Worm (Caenorhabditis elegans) whole organism, L4 larva: ENCODE data around the gene ram-5.

Experiments
- ces-1 ChIP-seq: fragments of 150-350 bp; sonication (generic microtip); optimal IDR thresholded peaks from 4 replicates; lab custom pipeline; 2014; ENCODE audit warnings: missing biosample characterization, missing genetic modification reagents, missing genetic modification characterization
- fkh-10 ChIP-seq: fragments of 150-350 bp; optimal IDR thresholded peaks from 2 replicates; lab custom pipeline; 2014; ENCODE audit warnings: missing biosample characterization, missing genetic modification reagents, missing genetic modification characterization
- fos-1 ChIP-seq: fragments of 150-350 bp; optimal IDR thresholded peaks from 2 replicates; lab custom pipeline; 2014; ENCODE audit warnings: missing biosample characterization, missing genetic modification characterization
- lin-13 ChIP-seq: fragments of 150-350 bp; optimal IDR thresholded peaks from 2 replicates; lab custom pipeline; 2014; ENCODE audit warnings: missing biosample characterization, missing genetic modification reagents, missing genetic modification characterization
- mdl-1 ChIP-seq, 2 experiments: fragments of 150-350 bp in 1 of 2; sonication (generic microtip) in 1 of 2; optimal IDR thresholded peaks; 2 replicates each; lab custom pipeline; 2014 to 2017; ENCODE audit warnings: missing biosample characterization in 2 of 2, missing genetic modification characterization in 2 of 2
- nhr-111 ChIP-seq: fragments of 200-800 bp; sonication (Bioruptor generic); optimal IDR thresholded peaks from 2 replicates; lab custom pipeline; 2018; ENCODE audit warnings: mild to moderate bottlenecking, missing genetic modification characterization, missing compliant biosample characterization
- pqm-1 ChIP-seq: sonication (generic microtip); optimal IDR thresholded peaks from 2 replicates; lab custom pipeline; 2017; ENCODE audit warnings: missing biosample characterization, missing genetic modification characterization
- spr-3 ChIP-seq: fragments of 200-800 bp; sonication (Bioruptor generic); optimal IDR thresholded peaks from 2 replicates; lab custom pipeline; 2018; ENCODE audit warnings: mild to moderate bottlenecking, missing genetic modification characterization, missing compliant biosample characterization
- unc-62 ChIP-seq, 3 experiments: fragments of 150-350 bp in 1 of 3; sonication (generic microtip); optimal IDR thresholded peaks in 2 of 3; peaks in 1 of 3; 1 replicate in 1 of 3; 2 replicates in 2 of 3; lab custom pipeline; 2014 to 2017; ENCODE audit warnings: missing biosample characterization in 3 of 3, missing genetic modification characterization in 3 of 3, missing genetic modification reagents in 3 of 3, missing genotype in 1 of 3
- zag-1 ChIP-seq: fragments of 150-350 bp; optimal IDR thresholded peaks from 2 replicates; lab custom pipeline; 2014; ENCODE audit warnings: missing biosample characterization, missing genetic modification characterization

ce11 chrX:14543224-14543623 is 6.7 kb upstream of the ram-5 start, which contains the start of gene T24C2.3:
- TF ChIP-seq pqm-1 (tag; lab: Kevin White, UChicago): no peak
- TF ChIP-seq nhr-111: no peak
- TF ChIP-seq lin-13 (GFP tag; lab: Kevin White, UChicago): no peak
- TF ChIP-seq unc-62 (GFP tag; optimal IDR thresholded peaks at IDR 0.05 in 1 of 2; lab: Kevin White, UChicago): no peak
- no peak for TF ChIP-seq unc-62 (tag; optimal IDR thresholded peaks at IDR 0.05; lab: Kevin White, UChicago)
- no peak for TF ChIP-seq fos-1 (tag; lab: Kevin White, UChicago)
- TF ChIP-seq spr-3 (GFP tag; lab: Kevin White, UChicago): no peak
- no peak for TF ChIP-seq zag-1
- no peak for TF ChIP-seq mdl-1 (tag; optimal IDR thresholded peaks at IDR 0.05; lab: Kevin White, UChicago)
- TF ChIP-seq ces-1: no peak
- no peak for TF ChIP-seq fkh-10
